Fruit fly (Drosophila melanogaster): ENCODE measurements around the gene Tie.

DNA sequence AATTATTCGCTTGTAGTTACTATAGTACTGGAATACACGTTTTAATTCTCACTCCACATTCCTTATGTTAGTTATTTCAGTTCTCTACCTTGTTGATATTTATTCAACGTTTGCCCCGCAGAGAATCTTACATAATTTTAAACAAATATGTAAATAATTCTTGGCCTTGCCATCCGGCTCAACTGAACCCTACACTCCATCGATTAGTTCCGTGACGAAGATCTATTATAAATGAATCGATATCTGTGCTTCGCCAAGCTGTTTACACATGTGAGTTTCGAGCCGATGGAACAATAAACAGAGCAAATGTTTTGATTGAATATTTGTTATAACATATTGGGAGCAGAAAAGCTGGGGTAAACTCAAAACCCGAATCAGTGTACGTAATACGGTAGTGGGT is 10.1 kb downstream of the Tie start:
- TF ChIP-seq CG8319 (GFP tag; optimal IDR thresholded peaks at IDR 0.05) (no peak), vri (GFP tag; optimal IDR thresholded peaks at IDR 0.05) (no peak)

All from whole organism, prepupa.